Worm (Caenorhabditis elegans): ENCODE results near the gene srh-287.

Gene srh-287

DNA sequence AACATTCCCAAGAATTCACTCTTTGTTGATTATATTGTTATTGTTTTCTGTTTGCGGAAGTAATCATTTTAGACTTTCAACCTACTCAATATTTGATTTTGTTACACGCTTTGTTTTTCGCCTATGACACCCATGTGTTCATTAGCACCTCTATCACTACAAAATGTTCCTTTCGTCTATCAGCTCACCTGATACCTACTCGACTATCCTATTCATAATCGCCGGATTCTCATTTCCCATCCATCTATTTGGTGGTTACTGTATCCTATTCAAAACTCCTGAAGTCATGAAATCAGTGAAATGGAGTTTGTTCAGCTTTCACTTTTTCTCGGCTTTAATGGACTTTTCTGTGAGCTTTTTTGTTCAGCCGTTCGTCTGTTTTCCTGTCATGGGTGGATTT, 4.7 kb downstream of the srh-287 start, which contains the start of gene srh-291:
TSS of gene srh-291 (plus strand) at position 301 of the 400 bp plus-strand sequence.
- no peak for TF ChIP-seq unc-62 (GFP tag; optimal IDR thresholded peaks at IDR 0.05)

- TF ChIP-seq unc-62 (GFP tag; optimal IDR thresholded peaks at IDR 0.05) = no peak
Observed at ce11 chrV:17810053-17810452, 9.4 kb downstream of the srh-287 start, which contains the start of gene srh-296. Gene srh-296 (plus strand): TSS chrV:17810353.

DNA sequence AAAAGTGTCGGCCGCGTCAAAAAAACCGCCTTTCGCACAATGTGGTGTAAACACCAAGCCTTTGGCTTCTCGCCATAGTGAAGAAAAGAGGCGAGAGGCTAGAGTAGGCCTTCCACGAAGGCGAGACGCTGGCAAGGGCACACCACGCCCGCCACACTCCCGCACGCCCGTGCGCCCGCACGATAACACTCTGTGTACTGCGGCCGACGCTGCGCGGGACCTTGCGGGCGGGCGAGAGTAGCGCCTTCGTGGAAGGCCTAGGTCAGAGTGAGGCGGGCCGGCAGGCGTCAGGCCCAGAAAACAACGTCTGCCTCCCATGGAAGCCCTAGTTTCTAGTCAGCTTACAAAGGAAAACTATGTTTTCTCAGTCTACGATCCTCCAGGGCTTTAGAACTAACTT, 11.5 kb downstream of the srh-287 start:
- TF ChIP-seq unc-62 (GFP tag; optimal IDR thresholded peaks at IDR 0.05) = no peak

ce11 chrV:17818567-17818966, 17.9 kb downstream of the srh-287 start, which contains the start of gene srh-298:
Gene srh-298 (plus strand): TSS chrV:17818867.
- no peak for TF ChIP-seq unc-62 (GFP tag; optimal IDR thresholded peaks at IDR 0.05)

ce11 chrV:17819704-17820103, 19.1 kb downstream of the srh-287 start:
- TF ChIP-seq unc-62 (GFP tag; optimal IDR thresholded peaks at IDR 0.05) = no peak

DNA sequence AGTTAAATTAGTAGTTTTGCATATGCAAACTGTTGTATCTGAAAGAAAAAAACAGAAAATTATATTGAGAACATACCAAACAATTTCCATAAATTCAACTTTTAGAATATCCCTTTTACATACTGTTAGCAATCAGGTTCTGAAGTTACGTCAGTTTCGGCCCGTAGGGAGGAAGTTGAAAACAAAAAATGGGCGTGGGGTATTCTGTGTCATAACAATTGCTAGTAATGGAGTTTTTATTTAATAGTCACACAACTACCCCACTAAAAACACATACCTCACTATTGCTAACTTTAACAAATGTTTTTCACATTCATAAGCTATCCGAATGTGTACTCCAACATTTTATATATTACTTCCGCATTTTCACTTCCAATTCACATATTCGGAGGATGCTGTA, 21.2 kb downstream of the srh-287 start, which contains the start of gene srh-300:
TSS of gene srh-300 (plus strand) at position 301 of the 400 bp plus-strand sequence.
- no peak for TF ChIP-seq unc-62 (GFP tag; optimal IDR thresholded peaks at IDR 0.05)

DNA sequence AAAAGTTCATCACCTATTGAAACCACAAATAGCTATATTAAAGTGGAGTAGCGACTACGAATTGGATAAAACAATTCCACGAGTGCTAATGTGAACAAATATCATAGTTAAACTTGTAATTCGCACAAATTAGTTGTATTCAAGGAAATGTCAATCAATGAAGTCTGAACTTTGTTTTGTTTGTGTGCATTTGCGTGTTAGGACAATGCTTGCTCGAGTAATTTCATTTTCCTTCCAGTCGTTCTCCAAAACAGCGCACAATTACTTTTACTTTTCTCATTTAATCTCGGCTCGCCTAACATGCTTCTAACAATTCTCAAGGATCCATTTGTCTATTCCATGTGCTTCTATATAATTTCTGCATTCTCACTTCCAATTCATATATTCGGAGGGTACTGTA, 24.0 kb downstream of the srh-287 start, which contains the start of gene srh-301:
TSS of gene srh-301 (plus strand) at position 301 of the 400 bp plus-strand sequence.
- TF ChIP-seq unc-62 (GFP tag; optimal IDR thresholded peaks at IDR 0.05) = no peak

DNA sequence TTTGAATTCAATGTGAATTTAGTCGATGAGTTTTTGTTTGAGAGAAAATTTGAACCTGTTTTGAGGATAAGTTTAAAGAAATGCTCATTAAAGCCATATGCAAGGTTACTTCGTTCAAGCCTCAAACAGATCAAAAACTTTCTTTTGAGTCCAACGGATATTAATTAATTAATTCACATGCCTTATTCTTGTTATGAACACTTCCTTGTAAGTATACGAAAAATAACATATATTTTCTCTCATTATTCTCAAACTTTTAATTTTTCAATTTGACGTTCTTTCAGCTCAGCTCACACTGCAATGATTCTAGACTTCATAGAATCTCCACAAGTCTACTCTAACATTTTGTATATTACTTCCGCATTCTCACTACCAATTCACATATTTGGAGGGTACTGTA, 27.7 kb downstream of the srh-287 start, which contains the start of gene srh-304:
TSS of gene srh-304 (plus strand) at position 301 of the 400 bp plus-strand sequence.
- no peak for TF ChIP-seq unc-62 (GFP tag; optimal IDR thresholded peaks at IDR 0.05)

- no peak for TF ChIP-seq unc-62 (GFP tag; optimal IDR thresholded peaks at IDR 0.05)
Observed at ce11 chrV:17831350-17831749, 30.7 kb downstream of the srh-287 start, which contains the start of gene srh-303. Gene srh-303 (plus strand): TSS chrV:17831650.

DNA sequence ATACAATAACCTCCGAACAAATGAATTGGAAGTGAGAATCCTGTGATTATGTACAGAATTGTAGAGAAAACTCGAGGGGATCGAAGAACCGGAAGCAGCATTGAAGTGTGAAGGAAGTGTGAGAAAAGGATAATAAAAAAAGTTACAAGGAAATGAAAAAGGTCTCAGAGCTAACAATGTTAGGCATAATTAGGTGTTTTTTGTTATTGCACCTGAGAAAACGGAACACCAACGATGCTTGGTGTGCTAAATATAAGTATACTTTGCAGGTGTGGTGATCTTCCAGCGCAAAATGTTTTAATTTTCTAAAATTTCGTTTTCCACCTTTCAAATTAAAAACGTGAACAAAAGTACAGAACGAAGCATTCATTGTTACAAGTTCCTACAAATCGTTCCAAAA, 43.5 kb downstream of the srh-287 start, which contains the start of gene srh-286:
TSS of gene srh-286 (minus strand) at position 101 of the 400 bp plus-strand sequence.
- no peak for TF ChIP-seq unc-62 (GFP tag; optimal IDR thresholded peaks at IDR 0.05)

- no peak for TF ChIP-seq unc-62 (GFP tag; optimal IDR thresholded peaks at IDR 0.05)
Observed at ce11 chrV:17845370-17845967, 44.8 kb downstream of the srh-287 start.

All from whole organism, dauer.